Fruit fly (Drosophila melanogaster): ENCODE results near the gene betaggt-I.

DNA sequence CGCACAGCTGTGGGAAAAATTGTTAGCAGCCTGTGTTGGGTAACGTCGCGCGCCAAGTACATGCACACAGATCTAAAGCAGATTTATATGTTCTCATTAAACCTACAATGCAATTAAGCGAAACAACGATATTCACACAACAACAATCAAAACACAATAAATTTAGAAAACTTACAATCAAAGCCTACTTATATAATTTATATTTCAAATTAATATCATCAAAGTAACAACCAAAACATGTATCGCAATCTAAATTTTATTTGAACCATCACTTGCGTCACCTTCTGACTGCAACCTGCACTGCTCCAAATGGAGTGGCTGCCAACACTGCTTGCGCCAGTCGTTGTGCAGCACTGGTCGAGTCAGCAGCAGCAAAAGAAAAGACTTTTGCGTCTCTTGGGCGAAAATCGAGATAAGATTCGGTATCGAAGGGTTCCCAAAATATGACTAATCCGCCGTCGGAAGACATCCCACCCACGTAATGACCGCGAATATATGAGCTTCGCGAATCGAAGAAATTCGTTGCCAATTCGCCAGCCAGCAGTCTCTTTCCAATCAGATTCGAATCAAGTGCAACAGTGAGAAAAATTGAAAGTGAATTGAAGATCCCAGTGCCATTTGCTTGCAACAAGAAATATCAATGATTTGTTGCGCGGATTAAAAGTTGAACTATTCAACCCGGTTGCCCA, 36.0 kb downstream of the betaggt-I start, which contains the start of the genes CG8892 and CG34126:
- peak; percentile 93 for TF ChIP-seq CG8388 (GFP tag; optimal IDR thresholded peaks at IDR 0.05)
- peak; percentile 98 for TF ChIP-seq Dip3 (GFP tag; optimal IDR thresholded peaks at IDR 0.05)
- TF ChIP-seq lilli (GFP tag; optimal IDR thresholded peaks at IDR 0.05) = peak; percentile 98
- peak; percentile 92 for TF ChIP-seq Blimp-1 (GFP tag; optimal IDR thresholded peaks at IDR 0.05)
- TF ChIP-seq bowl (GFP tag; IDR thresholded peaks at IDR 0.05) = peak; percentile 74
- TF ChIP-seq Hr78 (GFP tag; optimal IDR thresholded peaks at IDR 0.05) = peak in 1 of 2 experiments; percentile 75
- TF ChIP-seq Dfd (GFP tag; optimal IDR thresholded peaks at IDR 0.05) = peak in 1 of 2 experiments; percentile 92

All from whole organism, embryonic.